Worm (Caenorhabditis elegans) whole organism, L2 larva: Measurements from ENCODE around the gene dpy-2.

Experiments
- ama-1 ChIP-seq: fragments of 150-350 bp; optimal IDR thresholded peaks from 2 replicates; lab custom pipeline; 2018; ENCODE audit warnings: inconsistent platforms
- dmd-4 ChIP-seq: sonication (generic microtip); optimal IDR thresholded peaks from 2 replicates; lab custom pipeline; 2017; ENCODE audit warnings: missing biosample characterization, missing genetic modification characterization
- snpc-4 ChIP-seq: fragments of 150-350 bp; optimal IDR thresholded peaks from 2 replicates; lab custom pipeline; 2014; ENCODE audit warnings: missing biosample characterization, missing genetic modification characterization

- no peak for TF ChIP-seq ama-1
- TF ChIP-seq snpc-4, result no peak
- TF ChIP-seq dmd-4 (tag; lab: Kevin White, UChicago), result no peak
Measured at ce11 chrII:6715853-6716252, 1.8 kb downstream of the dpy-2 start.
